Worm (Caenorhabditis elegans): ENCODE measurements around the gene srlf-22.

The srlf-22 gene

ce11 chrV:910588-910987 is 19.7 kb downstream of the srlf-22 start:
- TF ChIP-seq nhr-80 (tag; optimal IDR thresholded peaks at IDR 0.05): peak; percentile 88
- TF ChIP-seq dpff-1 (tag; optimal IDR thresholded peaks at IDR 0.05): no peak
- TF ChIP-seq rcor-1 (GFP tag; IDR thresholded peaks at IDR 0.05): no peak
- 0 out of 2 replicates have a peak, but pooled peaks have one; percentile 29 for TF ChIP-seq pbrm-1 (GFP tag; IDR thresholded peaks at IDR 0.05)
- peak; percentile 29; the same call in 1 of the 2 replicates for TF ChIP-seq hmg-1.2 (GFP tag; IDR thresholded peaks at IDR 0.05)
- TF ChIP-seq lir-1 (GFP tag; conservative IDR thresholded peaks at IDR 0.05): no peak
- no peak for TF ChIP-seq ekl-4 (GFP tag; IDR thresholded peaks at IDR 0.05)
- peak in 1 of 2 experiments; percentile 16 for TF ChIP-seq let-607 (tag; optimal IDR thresholded peaks at IDR 0.05)
- TF ChIP-seq dox-1 (GFP tag; IDR thresholded peaks at IDR 0.05): peak; percentile 41; the same call in 1 of the 2 replicates
- TF ChIP-seq ztf-28 (GFP tag; IDR thresholded peaks at IDR 0.05): no peak
- TF ChIP-seq snpc-4 (GFP tag; optimal IDR thresholded peaks at IDR 0.05): no peak
- no peak for TF ChIP-seq snpc-4 (tag; optimal IDR thresholded peaks at IDR 0.05)
- no peak for TF ChIP-seq cebp-1 (GFP tag; IDR thresholded peaks at IDR 0.05)
- peak; percentile 26 for TF ChIP-seq cebp-1 (tag; optimal IDR thresholded peaks at IDR 0.05)
- peak; percentile 35 for TF ChIP-seq nhr-90 (tag; optimal IDR thresholded peaks at IDR 0.05)
- TF ChIP-seq D2030.7 (GFP tag; IDR thresholded peaks at IDR 0.05): no peak
- TF ChIP-seq repo-1 (tag; optimal IDR thresholded peaks at IDR 0.05): no peak
- TF ChIP-seq lin-54 (GFP tag; optimal IDR thresholded peaks at IDR 0.05): peak; percentile 5
- no peak for TF ChIP-seq unc-130 (GFP tag; optimal IDR thresholded peaks at IDR 0.05)
- no peak for TF ChIP-seq lsy-27 (tag; optimal IDR thresholded peaks at IDR 0.05; ENCODE audit: borderline replicate concordance, insufficient read depth)
- no peak for TF ChIP-seq Y79H2A.3 (GFP tag; conservative IDR thresholded peaks at IDR 0.05)
- TF ChIP-seq zfh-2 (GFP tag; conservative IDR thresholded peaks at IDR 0.05): no peak
- TF ChIP-seq F52B5.7 (tag; optimal IDR thresholded peaks at IDR 0.05): no peak
- TF ChIP-seq attf-5 (GFP tag; optimal IDR thresholded peaks at IDR 0.05): peak; percentile 66
- TF ChIP-seq unc-62 (GFP tag; optimal IDR thresholded peaks at IDR 0.05): no peak
- TF ChIP-seq hlh-26 (GFP tag; conservative IDR thresholded peaks at IDR 0.05): no peak
- TF ChIP-seq ets-4 (GFP tag; optimal IDR thresholded peaks at IDR 0.05): peak; percentile 54
- TF ChIP-seq atf-7 (tag; optimal IDR thresholded peaks at IDR 0.05): peak; percentile 19
- peak; percentile 32; the same call in 1 of the 2 replicates for TF ChIP-seq mcd-1 (GFP tag; IDR thresholded peaks at IDR 0.05)

DNA sequence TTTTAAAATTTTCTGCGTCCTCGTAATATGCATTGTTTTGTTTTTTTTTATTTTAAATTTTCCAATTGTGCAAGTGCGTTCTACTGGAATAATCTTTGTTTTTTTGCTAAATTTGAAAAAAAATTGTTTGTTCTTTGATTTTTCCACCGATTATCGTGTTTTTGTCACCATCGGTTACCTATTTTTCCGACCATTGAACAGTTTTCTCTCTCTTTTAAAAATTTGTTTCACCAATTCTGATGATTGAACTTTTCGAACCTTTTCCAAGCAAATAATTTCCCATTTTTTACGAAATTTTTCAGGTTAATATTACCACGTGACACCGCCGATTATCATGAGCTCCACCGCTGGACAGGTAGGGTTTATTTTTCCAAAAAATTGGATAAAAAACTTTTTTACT is 20.5 kb downstream of the srlf-22 start, which contains the start of gene adh-5:
Gene adh-5, plus strand, starts transcription at position 301 of the 400 bp plus-strand sequence.
- no peak for TF ChIP-seq ceh-58 (GFP tag; IDR thresholded peaks at IDR 0.05)
- TF ChIP-seq nfya-1 (tag; optimal IDR thresholded peaks at IDR 0.05; ENCODE audit: borderline replicate concordance, insufficient read depth): no peak
- TF ChIP-seq atf-7 (tag; optimal IDR thresholded peaks at IDR 0.05): no peak
- TF ChIP-seq hmg-1.2 (GFP tag; IDR thresholded peaks at IDR 0.05): no peak
- TF ChIP-seq ceh-91 (GFP tag; IDR thresholded peaks at IDR 0.05): no peak
- no peak for TF ChIP-seq somi-1 (GFP tag; optimal IDR thresholded peaks at IDR 0.05)
- TF ChIP-seq lin-40 (tag; optimal IDR thresholded peaks at IDR 0.05): no peak
- TF ChIP-seq mxl-1 (tag; optimal IDR thresholded peaks at IDR 0.05): no peak
- TF ChIP-seq ztf-18 (tag; optimal IDR thresholded peaks at IDR 0.05): no peak
- no peak for TF ChIP-seq ztf-28 (GFP tag; IDR thresholded peaks at IDR 0.05)
- no peak for TF ChIP-seq sdz-38 (tag; optimal IDR thresholded peaks at IDR 0.05)
- TF ChIP-seq chd-7 (tag; optimal IDR thresholded peaks at IDR 0.05): no peak
- TF ChIP-seq repo-1 (tag; optimal IDR thresholded peaks at IDR 0.05): no peak
